Worm (Caenorhabditis elegans) whole organism, L1 larva: ENCODE data around the gene F13H6.5.

Source experiments
- C04F5.9 ChIP-seq: sonication (generic microtip); optimal IDR thresholded peaks from 2 replicates; lab custom pipeline; 2016; ENCODE audit warnings: missing genetic modification characterization, missing compliant biosample characterization
- C34B4.2 ChIP-seq: sonication (generic microtip); optimal IDR thresholded peaks from 2 replicates; lab custom pipeline; 2017; ENCODE audit warnings: mild to moderate bottlenecking, missing genetic modification characterization, missing compliant biosample characterization
- aha-1 ChIP-seq: fragments of 150-350 bp; optimal IDR thresholded peaks from 2 replicates; lab custom pipeline; 2014; ENCODE audit warnings: missing biosample characterization, missing genetic modification characterization
- aly-2 ChIP-seq: fragments of 150-350 bp; optimal IDR thresholded peaks from 2 replicates; lab custom pipeline; 2014; ENCODE audit warnings: missing biosample characterization, missing genetic modification characterization
- ama-1 ChIP-seq: fragments of 150-350 bp; optimal IDR thresholded peaks from 2 replicates; lab custom pipeline; 2014
- blmp-1 ChIP-seq: fragments of 150-350 bp; optimal IDR thresholded peaks from 2 replicates; lab custom pipeline; 2014; ENCODE audit warnings: missing biosample characterization, missing genetic modification characterization
- ceh-8 ChIP-seq: fragments of 200-800 bp; sonication (Bioruptor generic); optimal IDR thresholded peaks from 2 replicates; lab custom pipeline; 2018; ENCODE audit warnings: mild to moderate bottlenecking, missing genetic modification characterization, moderate library complexity, missing compliant biosample characterization
- ceh-88 ChIP-seq: fragments of 200-800 bp; sonication (Bioruptor generic); IDR thresholded peaks from 2 replicates; pipeline ENCODE4 v1.3.6; 2022; ENCODE audit warnings: missing genetic modification characterization, missing compliant biosample characterization
- ces-1 ChIP-seq: fragments of 150-350 bp; optimal IDR thresholded peaks from 2 replicates; lab custom pipeline; 2014; ENCODE audit warnings: missing biosample characterization, missing genetic modification reagents, missing genetic modification characterization
- dpl-1 ChIP-seq, 3 experiments: fragments of 150-350 bp in 2 of 3; sonication (generic microtip) in 1 of 3; optimal IDR thresholded peaks; 2 replicates each; lab custom pipeline; 2014 to 2017; ENCODE audit warnings: missing biosample characterization in 3 of 3, missing genetic modification characterization in 3 of 3, missing genetic modification reagents in 3 of 3
- dsc-1 ChIP-seq: sonication (generic microtip); optimal IDR thresholded peaks from 2 replicates; lab custom pipeline; 2016; ENCODE audit warnings: mild to moderate bottlenecking, missing genetic modification characterization, missing compliant biosample characterization
- efl-3 ChIP-seq: fragments of 200-800 bp; sonication (Bioruptor generic); optimal IDR thresholded peaks from 2 replicates; lab custom pipeline; 2018; ENCODE audit warnings: mild to moderate bottlenecking, missing genetic modification characterization, missing compliant biosample characterization
- egl-13 ChIP-seq: sonication (generic microtip); optimal IDR thresholded peaks from 2 replicates; lab custom pipeline; 2016; ENCODE audit warnings: missing genotype, missing genetic modification reagents, missing genetic modification characterization, missing compliant biosample characterization
- elt-2 ChIP-seq: sonication (generic microtip); optimal IDR thresholded peaks from 2 replicates; lab custom pipeline; 2016; ENCODE audit warnings: missing genetic modification characterization, mild to moderate bottlenecking, inconsistent platforms, missing compliant biosample characterization, missing genetic modification reagents
- fkh-10 ChIP-seq: sonication (generic microtip); optimal IDR thresholded peaks from 2 replicates; lab custom pipeline; 2017; ENCODE audit warnings: missing biosample characterization, missing genetic modification reagents, missing genetic modification characterization
- fos-1 ChIP-seq: fragments of 150-350 bp; optimal IDR thresholded peaks from 2 replicates; lab custom pipeline; 2014; ENCODE audit warnings: missing biosample characterization, missing genetic modification characterization
- grh-1 ChIP-seq: fragments of 200-800 bp; sonication (Bioruptor generic); IDR thresholded peaks from 2 replicates; pipeline ENCODE4 v1.3.6; 2022; ENCODE audit warnings: missing genetic modification reagents, missing genetic modification characterization, missing compliant biosample characterization
- hlh-17 ChIP-seq: fragments of 200-800 bp; sonication (Bioruptor generic); optimal IDR thresholded peaks from 2 replicates; lab custom pipeline; 2018; ENCODE audit warnings: missing genetic modification characterization, mild to moderate bottlenecking, missing compliant biosample characterization, moderate library complexity, borderline replicate concordance
- hlh-4 ChIP-seq: sonication (generic microtip); optimal IDR thresholded peaks from 2 replicates; lab custom pipeline; 2016; ENCODE audit warnings: mild to moderate bottlenecking, missing genetic modification characterization, missing compliant biosample characterization
- jun-1 ChIP-seq: fragments of 150-350 bp; optimal IDR thresholded peaks from 2 replicates; lab custom pipeline; 2014; ENCODE audit warnings: missing biosample characterization, missing genetic modification reagents, missing genetic modification characterization
- lin-14 ChIP-seq: fragments of 200-800 bp; sonication (Bioruptor generic); optimal IDR thresholded peaks from 2 replicates; lab custom pipeline; 2018; ENCODE audit warnings: mild to moderate bottlenecking, missing genetic modification characterization, moderate library complexity, missing compliant biosample characterization
- lin-15B ChIP-seq: fragments of 150-350 bp; sonication (generic microtip); optimal IDR thresholded peaks from 3 replicates; lab custom pipeline; 2014; ENCODE audit warnings: missing biosample characterization, missing genetic modification characterization
- lin-35 ChIP-seq, 2 experiments: fragments of 150-350 bp; optimal IDR thresholded peaks; 2 replicates each; lab custom pipeline; 2014; ENCODE audit warnings: missing biosample characterization in 2 of 2, missing genetic modification characterization in 2 of 2, missing genetic modification reagents in 2 of 2
- lsy-2 ChIP-seq, 2 experiments: fragments of 150-350 bp; optimal IDR thresholded peaks; 2 replicates each; lab custom pipeline; 2014; ENCODE audit warnings: missing biosample characterization in 2 of 2, missing genetic modification characterization in 2 of 2
- mef-2 ChIP-seq: fragments of 150-350 bp; optimal IDR thresholded peaks from 2 replicates; lab custom pipeline; 2014; ENCODE audit warnings: missing biosample characterization, missing genetic modification characterization
- mep-1 ChIP-seq: fragments of 150-350 bp; optimal IDR thresholded peaks from 2 replicates; lab custom pipeline; 2014; ENCODE audit warnings: missing biosample characterization, missing genetic modification characterization
- nhr-11 ChIP-seq: fragments of 150-350 bp; optimal IDR thresholded peaks from 2 replicates; lab custom pipeline; 2014; ENCODE audit warnings: missing biosample characterization, missing genetic modification characterization
- nhr-19 ChIP-seq: fragments of 200-800 bp; sonication (Bioruptor generic); conservative IDR thresholded peaks from 2 replicates; pipeline ENCODE4 v1.3.6; 2022; ENCODE audit warnings: missing genetic modification characterization, missing compliant biosample characterization
- nhr-20 ChIP-seq: sonication (generic microtip); optimal IDR thresholded peaks from 2 replicates; lab custom pipeline; 2016; ENCODE audit warnings: mild to moderate bottlenecking, missing genetic modification characterization, missing compliant biosample characterization
- nhr-28 ChIP-seq: fragments of 150-350 bp; optimal IDR thresholded peaks from 2 replicates; lab custom pipeline; 2014; ENCODE audit warnings: missing biosample characterization, missing genetic modification characterization
- nhr-71 ChIP-seq: sonication (generic microtip); optimal IDR thresholded peaks from 2 replicates; lab custom pipeline; 2016; ENCODE audit warnings: mild to moderate bottlenecking, missing genetic modification characterization, moderate library complexity, missing compliant biosample characterization
- nhr-77 ChIP-seq: fragments of 150-350 bp; optimal IDR thresholded peaks from 2 replicates; lab custom pipeline; 2014; ENCODE audit warnings: missing biosample characterization, missing genetic modification characterization
- nhr-90 ChIP-seq: sonication (generic microtip); optimal IDR thresholded peaks from 2 replicates; lab custom pipeline; 2016; ENCODE audit warnings: mild to moderate bottlenecking, missing genetic modification characterization, missing compliant biosample characterization; ENCODE audit not compliant: poor library complexity
- pax-3 ChIP-seq: fragments of 200-800 bp; sonication (Bioruptor generic); optimal IDR thresholded peaks from 2 replicates; lab custom pipeline; 2018; ENCODE audit warnings: mild to moderate bottlenecking, missing genetic modification characterization, moderate library complexity, missing compliant biosample characterization
- skn-1 ChIP-seq: fragments of 150-350 bp; optimal IDR thresholded peaks from 2 replicates; lab custom pipeline; 2014; ENCODE audit warnings: missing biosample characterization, missing genetic modification characterization
- sox-4 ChIP-seq: sonication (generic microtip); optimal IDR thresholded peaks from 2 replicates; lab custom pipeline; 2016; ENCODE audit warnings: missing genetic modification characterization, missing compliant biosample characterization
- sptf-1 ChIP-seq: fragments of 150-350 bp; optimal IDR thresholded peaks from 2 replicates; lab custom pipeline; 2014; ENCODE audit warnings: missing biosample characterization, missing genetic modification characterization
- tbx-2 ChIP-seq: sonication (generic microtip); optimal IDR thresholded peaks from 2 replicates; lab custom pipeline; 2016; ENCODE audit warnings: missing genetic modification characterization, missing compliant biosample characterization
- unc-130 ChIP-seq: fragments of 150-350 bp; optimal IDR thresholded peaks from 2 replicates; lab custom pipeline; 2017; ENCODE audit warnings: missing biosample characterization, missing genetic modification characterization, inconsistent platforms
- unc-98 ChIP-seq: fragments of 200-800 bp; sonication (Bioruptor generic); IDR thresholded peaks from 2 replicates; pipeline ENCODE4 v1.3.6; 2022; ENCODE audit warnings: missing genetic modification characterization, missing compliant biosample characterization
- vab-15 ChIP-seq: sonication (generic microtip); optimal IDR thresholded peaks from 2 replicates; lab custom pipeline; 2017; ENCODE audit warnings: missing genotype, mild to moderate bottlenecking, missing genetic modification characterization, missing compliant biosample characterization
- xbp-1 ChIP-seq: sonication (generic microtip); optimal IDR thresholded peaks from 2 replicates; lab custom pipeline; 2016; ENCODE audit warnings: missing genetic modification characterization, missing compliant biosample characterization
- zag-1 ChIP-seq: fragments of 150-350 bp; optimal IDR thresholded peaks from 2 replicates; lab custom pipeline; 2014; ENCODE audit warnings: missing biosample characterization, missing genetic modification characterization
- zip-4 ChIP-seq: fragments of 200-800 bp; sonication (Bioruptor generic); optimal IDR thresholded peaks from 2 replicates; lab custom pipeline; 2018; ENCODE audit warnings: mild to moderate bottlenecking, missing genetic modification characterization, moderate library complexity, missing compliant biosample characterization

F13H6.5 gene

ce11 chrV:6364806-6365205 is 9.9 kb downstream of the F13H6.5 start:
- TF ChIP-seq ceh-8 (no peak), nhr-77 (tag; lab: Kevin White, UChicago) (no peak), pax-3 (no peak), fkh-10 (GFP tag; lab: Kevin White, UChicago) (no peak), nhr-28 (tag; lab: Kevin White, UChicago) (no peak), aly-2 (tag; lab: Kevin White, UChicago) (no peak), aha-1 (no peak)

- TF ChIP-seq elt-2 (no peak), vab-15 (tag; lab: Kevin White, UChicago) (no peak), ceh-88 (GFP tag; lab: Robert Waterston, UW) (no peak), hlh-17 (GFP tag; lab: Kevin White, UChicago) (no peak), mep-1 (tag; lab: Kevin White, UChicago) (no peak), ama-1 (lab: Kevin White, UChicago) (no peak), ces-1 (GFP tag; lab: Kevin White, UChicago) (no peak)
Observed at ce11 chrV:6361688-6362087, 13.1 kb downstream of the F13H6.5 start.

DNA sequence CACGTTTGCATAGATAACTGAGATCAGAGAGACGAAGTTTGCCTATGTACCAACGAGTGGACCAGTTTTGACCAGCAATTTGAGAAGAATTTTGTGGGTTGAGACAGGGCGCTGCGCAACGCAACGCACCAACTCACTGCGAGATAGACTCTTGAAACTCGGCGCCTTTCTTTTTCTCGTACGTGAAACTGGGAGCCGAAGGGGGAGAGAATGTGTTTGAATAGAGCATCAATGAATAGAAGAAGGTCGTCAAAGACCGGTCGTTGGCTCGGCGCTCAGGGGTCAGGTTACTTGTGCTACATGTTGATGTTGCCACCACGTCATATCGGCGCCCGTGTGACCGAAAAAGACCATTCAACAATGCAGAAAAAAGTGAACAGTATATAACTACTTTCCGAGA is 15.2 kb downstream of the F13H6.5 start:
- no peak for TF ChIP-seq nhr-90 (tag; lab: Kevin White, UChicago)
- no peak for TF ChIP-seq dsc-1 (tag; lab: Kevin White, UChicago)
- TF ChIP-seq C34B4.2 = no peak
- TF ChIP-seq ceh-8 = no peak
- TF ChIP-seq nhr-77 (tag; lab: Kevin White, UChicago) = no peak
- no peak for TF ChIP-seq lin-15B (tag; lab: Kevin White, UChicago)
- TF ChIP-seq efl-3 (GFP tag; lab: Kevin White, UChicago) = no peak
- no peak for TF ChIP-seq ama-1 (lab: Kevin White, UChicago)
- no peak for TF ChIP-seq zag-1
- TF ChIP-seq skn-1 (tag; lab: Kevin White, UChicago) = no peak
- TF ChIP-seq grh-1 (GFP tag; lab: Robert Waterston, UW) = peak; percentile 55; the same call in 1 of the 2 replicates
- TF ChIP-seq blmp-1 (tag; lab: Kevin White, UChicago) = no peak
- no peak for TF ChIP-seq ces-1 (GFP tag; lab: Kevin White, UChicago)
- no peak for TF ChIP-seq sptf-1 (tag; lab: Kevin White, UChicago)
- TF ChIP-seq nhr-20 (tag; lab: Kevin White, UChicago) = peak; percentile 3
- peak; percentile 45 for TF ChIP-seq lin-14 (GFP tag; lab: Kevin White, UChicago)
- TF ChIP-seq unc-98 (GFP tag; lab: Robert Waterston, UW) = no peak
- TF ChIP-seq aha-1 = no peak
- no peak for TF ChIP-seq xbp-1 (tag; lab: Kevin White, UChicago)
- TF ChIP-seq nhr-71 (tag; lab: Kevin White, UChicago) = peak; percentile 2
- TF ChIP-seq nhr-11 (tag; lab: Kevin White, UChicago) = no peak
- no peak for TF ChIP-seq lsy-2 (tag; optimal IDR thresholded peaks at IDR 0.05; lab: Kevin White, UChicago)
- no peak for TF ChIP-seq jun-1 (tag; lab: Kevin White, UChicago)

DNA sequence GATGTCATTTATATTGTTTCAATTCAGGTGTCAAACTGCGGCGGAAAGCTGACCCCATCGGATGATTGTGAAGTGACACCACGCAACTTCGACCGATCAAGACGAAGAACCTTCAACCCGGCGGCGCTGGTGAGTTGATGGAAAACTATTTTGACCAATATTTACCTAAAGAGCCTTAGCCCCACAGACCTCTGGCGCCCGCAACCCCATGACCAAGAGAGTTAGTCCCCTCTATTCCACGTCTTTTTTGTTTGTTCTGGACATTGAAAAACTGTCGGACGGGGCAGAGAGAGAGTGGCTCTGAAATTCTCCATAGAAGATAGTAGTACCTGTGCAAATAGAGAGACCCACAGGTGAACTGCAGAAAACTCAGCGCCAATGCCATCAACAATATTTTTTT is 16.0 kb downstream of the F13H6.5 start:
- 0 out of 2 replicates have a peak, but pooled peaks have one; percentile 3 for TF ChIP-seq nhr-19 (GFP tag; lab: Robert Waterston, UW)
- peak; percentile 9 for TF ChIP-seq tbx-2 (tag; lab: Kevin White, UChicago)
- TF ChIP-seq hlh-4 (tag; lab: Kevin White, UChicago) = no peak
- TF ChIP-seq lin-14 (GFP tag; lab: Kevin White, UChicago) = peak; percentile 23
- TF ChIP-seq, all 84 proteins: peak for 3

DNA sequence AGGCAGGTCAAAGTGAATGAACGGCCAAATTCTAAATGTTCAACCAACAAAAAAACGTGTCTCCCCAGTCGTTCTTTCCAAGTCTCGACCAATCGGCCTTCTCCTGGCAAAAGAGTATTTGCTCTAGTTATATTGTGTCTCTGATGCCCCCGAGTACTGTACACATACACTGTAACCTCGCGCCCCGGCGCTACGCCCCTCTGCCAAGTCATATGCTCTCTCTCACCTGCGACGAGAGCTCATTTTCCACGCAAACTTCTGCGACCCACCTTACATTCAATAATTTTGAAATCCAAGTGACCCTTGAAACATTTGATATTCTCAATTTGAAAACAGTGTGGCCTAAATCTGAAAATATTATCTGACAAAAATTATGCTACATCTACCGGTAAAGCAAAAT is 17.5 kb downstream of the F13H6.5 start:
- TF ChIP-seq mef-2 = no peak
- no peak for TF ChIP-seq aly-2 (tag; lab: Kevin White, UChicago)
- TF ChIP-seq hlh-4 (tag; lab: Kevin White, UChicago) = no peak
- TF ChIP-seq egl-13 (tag; lab: Kevin White, UChicago) = no peak
- no peak for TF ChIP-seq dpl-1 (GFP tag; optimal IDR thresholded peaks at IDR 0.05; lab: Kevin White, UChicago)
- TF ChIP-seq pax-3 = no peak
- no peak for TF ChIP-seq jun-1 (tag; lab: Kevin White, UChicago)
- peak; percentile 12 for TF ChIP-seq nhr-77 (tag; lab: Kevin White, UChicago)
- peak; percentile 19 for TF ChIP-seq nhr-20 (tag; lab: Kevin White, UChicago)
- no peak for TF ChIP-seq sox-4 (tag; lab: Kevin White, UChicago)
- no peak for TF ChIP-seq elt-2
- TF ChIP-seq zip-4 (GFP tag; lab: Kevin White, UChicago) = no peak
- TF ChIP-seq tbx-2 (tag; lab: Kevin White, UChicago) = peak; percentile 19
- peak; percentile 23 for TF ChIP-seq lin-14 (GFP tag; lab: Kevin White, UChicago)
- no peak for TF ChIP-seq C04F5.9
- no peak for TF ChIP-seq unc-130 (tag; lab: Kevin White, UChicago)
- TF ChIP-seq lsy-2 (tag; optimal IDR thresholded peaks at IDR 0.05; lab: Kevin White, UChicago) = peak in 1 of 2 experiments; percentile 15
- TF ChIP-seq nhr-19 (GFP tag; lab: Robert Waterston, UW) = no peak
- no peak for TF ChIP-seq lin-35 (GFP tag; optimal IDR thresholded peaks at IDR 0.05; lab: Kevin White, UChicago)
- TF ChIP-seq fos-1 (tag; lab: Kevin White, UChicago) = no peak
- no peak for TF ChIP-seq vab-15 (tag; lab: Kevin White, UChicago)
- no peak for TF ChIP-seq C34B4.2
